Worm (Caenorhabditis elegans) whole organism, L1 larva: ENCODE results near the gene C45B11.2.

ENCODE experiments used
- C04F5.9 ChIP-seq: sonication (generic microtip); optimal IDR thresholded peaks from 2 replicates; lab custom pipeline; 2016; ENCODE audit warnings: missing genetic modification characterization, missing compliant biosample characterization
- C16A3.4 ChIP-seq: fragments of 150-350 bp; optimal IDR thresholded peaks from 2 replicates; lab custom pipeline; 2014; ENCODE audit warnings: missing biosample characterization, missing genetic modification characterization
- F16B12.6 ChIP-seq: fragments of 150-350 bp; optimal IDR thresholded peaks from 2 replicates; lab custom pipeline; 2014; ENCODE audit warnings: missing biosample characterization, missing genetic modification characterization
- Y116A8C.19 ChIP-seq: sonication (generic microtip); optimal IDR thresholded peaks from 2 replicates; lab custom pipeline; 2016; ENCODE audit warnings: missing compliant biosample characterization, missing genetic modification characterization, borderline replicate concordance
- aha-1 ChIP-seq: fragments of 150-350 bp; optimal IDR thresholded peaks from 2 replicates; lab custom pipeline; 2014; ENCODE audit warnings: missing biosample characterization, missing genetic modification characterization
- blmp-1 ChIP-seq: fragments of 150-350 bp; optimal IDR thresholded peaks from 2 replicates; lab custom pipeline; 2014; ENCODE audit warnings: missing biosample characterization, missing genetic modification characterization
- ceh-8 ChIP-seq: fragments of 200-800 bp; sonication (Bioruptor generic); optimal IDR thresholded peaks from 2 replicates; lab custom pipeline; 2018; ENCODE audit warnings: mild to moderate bottlenecking, missing genetic modification characterization, moderate library complexity, missing compliant biosample characterization
- ceh-82 ChIP-seq, 3 experiments: fragments of 150-350 bp in 1 of 3; sonication (generic microtip) in 2 of 3; optimal IDR thresholded peaks; 2 replicates each; lab custom pipeline; 2014 to 2017; ENCODE audit warnings: missing biosample characterization in 3 of 3, missing genetic modification characterization in 3 of 3
- egl-13 ChIP-seq: sonication (generic microtip); optimal IDR thresholded peaks from 2 replicates; lab custom pipeline; 2016; ENCODE audit warnings: missing genotype, missing genetic modification reagents, missing genetic modification characterization, missing compliant biosample characterization
- egl-27 ChIP-seq, 2 experiments: fragments of 150-350 bp in 1 of 2; sonication (generic microtip); optimal IDR thresholded peaks; 3 replicates each; lab custom pipeline; 2017 to 2018; ENCODE audit warnings: missing biosample characterization in 2 of 2, missing genetic modification characterization in 2 of 2, missing genetic modification reagents in 2 of 2
- elt-2 ChIP-seq: sonication (generic microtip); optimal IDR thresholded peaks from 2 replicates; lab custom pipeline; 2016; ENCODE audit warnings: missing genetic modification characterization, mild to moderate bottlenecking, inconsistent platforms, missing compliant biosample characterization, missing genetic modification reagents
- fkh-10 ChIP-seq: sonication (generic microtip); optimal IDR thresholded peaks from 2 replicates; lab custom pipeline; 2017; ENCODE audit warnings: missing biosample characterization, missing genetic modification reagents, missing genetic modification characterization
- fkh-8 ChIP-seq: sonication (generic microtip); optimal IDR thresholded peaks from 2 replicates; lab custom pipeline; 2016; ENCODE audit warnings: mild to moderate bottlenecking, missing genetic modification characterization, missing compliant biosample characterization
- hlh-17 ChIP-seq: fragments of 200-800 bp; sonication (Bioruptor generic); optimal IDR thresholded peaks from 2 replicates; lab custom pipeline; 2018; ENCODE audit warnings: missing genetic modification characterization, mild to moderate bottlenecking, missing compliant biosample characterization, moderate library complexity, borderline replicate concordance
- irx-1 ChIP-seq: sonication (generic microtip); optimal IDR thresholded peaks from 2 replicates; lab custom pipeline; 2016; ENCODE audit warnings: missing genetic modification characterization, missing compliant biosample characterization
- isw-1 ChIP-seq: fragments of 200-800 bp; sonication (Bioruptor generic); IDR thresholded peaks from 2 replicates; pipeline ENCODE4 v1.3.6; 2022; ENCODE audit warnings: missing genetic modification characterization, missing compliant biosample characterization
- lin-13 ChIP-seq: fragments of 150-350 bp; optimal IDR thresholded peaks from 2 replicates; lab custom pipeline; 2014; ENCODE audit warnings: missing biosample characterization, missing genetic modification reagents, missing genetic modification characterization
- lin-14 ChIP-seq: fragments of 200-800 bp; sonication (Bioruptor generic); optimal IDR thresholded peaks from 2 replicates; lab custom pipeline; 2018; ENCODE audit warnings: mild to moderate bottlenecking, missing genetic modification characterization, moderate library complexity, missing compliant biosample characterization
- lin-15B ChIP-seq: fragments of 150-350 bp; sonication (generic microtip); optimal IDR thresholded peaks from 3 replicates; lab custom pipeline; 2014; ENCODE audit warnings: missing biosample characterization, missing genetic modification characterization
- lin-35 ChIP-seq, 2 experiments: fragments of 150-350 bp; optimal IDR thresholded peaks; 2 replicates each; lab custom pipeline; 2014; ENCODE audit warnings: missing biosample characterization in 2 of 2, missing genetic modification characterization in 2 of 2, missing genetic modification reagents in 2 of 2
- lin-39 ChIP-seq: fragments of 150-350 bp; optimal IDR thresholded peaks from 2 replicates; lab custom pipeline; 2014; ENCODE audit warnings: missing biosample characterization, missing genetic modification reagents, missing genetic modification characterization
- lir-3 ChIP-seq: sonication (generic microtip); optimal IDR thresholded peaks from 2 replicates; lab custom pipeline; 2016; ENCODE audit warnings: mild to moderate bottlenecking, missing genetic modification characterization, moderate library complexity, missing compliant biosample characterization; ENCODE audit not compliant: poor library complexity
- lsy-2 ChIP-seq, 2 experiments: fragments of 150-350 bp; optimal IDR thresholded peaks; 2 replicates each; lab custom pipeline; 2014; ENCODE audit warnings: missing biosample characterization in 2 of 2, missing genetic modification characterization in 2 of 2
- mab-9 ChIP-seq: fragments of 200-800 bp; sonication (Bioruptor generic); IDR thresholded peaks from 2 replicates; pipeline ENCODE4 v1.3.6; 2022; ENCODE audit warnings: missing genetic modification reagents, missing genetic modification characterization, missing compliant biosample characterization
- mdl-1 ChIP-seq, 2 experiments: fragments of 150-350 bp; optimal IDR thresholded peaks; 2 replicates each; lab custom pipeline; 2014 to 2017; ENCODE audit warnings: missing biosample characterization in 2 of 2, missing genetic modification characterization in 2 of 2, inconsistent platforms in 1 of 2
- mep-1 ChIP-seq: fragments of 150-350 bp; optimal IDR thresholded peaks from 2 replicates; lab custom pipeline; 2014; ENCODE audit warnings: missing biosample characterization, missing genetic modification characterization
- nhr-11 ChIP-seq: fragments of 150-350 bp; optimal IDR thresholded peaks from 2 replicates; lab custom pipeline; 2014; ENCODE audit warnings: missing biosample characterization, missing genetic modification characterization
- nhr-12 ChIP-seq: sonication (generic microtip); optimal IDR thresholded peaks from 2 replicates; lab custom pipeline; 2017; ENCODE audit warnings: missing biosample characterization, missing genetic modification characterization
- nhr-28 ChIP-seq: fragments of 150-350 bp; optimal IDR thresholded peaks from 2 replicates; lab custom pipeline; 2014; ENCODE audit warnings: missing biosample characterization, missing genetic modification characterization
- nhr-47 ChIP-seq: sonication (generic microtip); optimal IDR thresholded peaks from 2 replicates; lab custom pipeline; 2016; ENCODE audit warnings: mild to moderate bottlenecking, missing genetic modification characterization, moderate library complexity, missing compliant biosample characterization
- nhr-71 ChIP-seq: sonication (generic microtip); optimal IDR thresholded peaks from 2 replicates; lab custom pipeline; 2016; ENCODE audit warnings: mild to moderate bottlenecking, missing genetic modification characterization, moderate library complexity, missing compliant biosample characterization
- nhr-84 ChIP-seq: sonication (generic microtip); optimal IDR thresholded peaks from 2 replicates; lab custom pipeline; 2017; ENCODE audit warnings: missing biosample characterization, missing genetic modification characterization
- nhr-85 ChIP-seq: sonication (generic microtip); peaks from one replicate; lab custom pipeline; 2016; ENCODE audit warnings: missing genetic modification characterization, inconsistent platforms, missing compliant biosample characterization
- nhr-90 ChIP-seq: sonication (generic microtip); optimal IDR thresholded peaks from 2 replicates; lab custom pipeline; 2016; ENCODE audit warnings: mild to moderate bottlenecking, missing genetic modification characterization, missing compliant biosample characterization; ENCODE audit not compliant: poor library complexity
- pag-3 ChIP-seq: sonication (generic microtip); optimal IDR thresholded peaks from 2 replicates; lab custom pipeline; 2017; ENCODE audit warnings: missing genetic modification characterization, mild to moderate bottlenecking, missing compliant biosample characterization, antibody characterized with exemption, borderline replicate concordance; ENCODE audit not compliant: insufficient read depth
- pax-3 ChIP-seq: fragments of 200-800 bp; sonication (Bioruptor generic); optimal IDR thresholded peaks from 2 replicates; lab custom pipeline; 2018; ENCODE audit warnings: mild to moderate bottlenecking, missing genetic modification characterization, moderate library complexity, missing compliant biosample characterization
- rnt-1 ChIP-seq: sonication (generic microtip); optimal IDR thresholded peaks from 2 replicates; lab custom pipeline; 2016; ENCODE audit warnings: mild to moderate bottlenecking, missing genetic modification characterization, moderate library complexity, missing compliant biosample characterization
- snpc-4 ChIP-seq: fragments of 150-350 bp; optimal IDR thresholded peaks from 2 replicates; lab custom pipeline; 2014; ENCODE audit warnings: missing biosample characterization, missing genetic modification characterization
- snu-23 ChIP-seq: sonication (generic microtip); optimal IDR thresholded peaks from 2 replicates; lab custom pipeline; 2016; ENCODE audit warnings: missing genetic modification characterization, missing compliant biosample characterization
- sox-4 ChIP-seq: sonication (generic microtip); optimal IDR thresholded peaks from 2 replicates; lab custom pipeline; 2016; ENCODE audit warnings: missing genetic modification characterization, missing compliant biosample characterization
- swsn-7 ChIP-seq: sonication (generic microtip); optimal IDR thresholded peaks from 2 replicates; lab custom pipeline; 2016; ENCODE audit warnings: missing genetic modification characterization, missing compliant biosample characterization
- tbx-2 ChIP-seq: sonication (generic microtip); optimal IDR thresholded peaks from 2 replicates; lab custom pipeline; 2016; ENCODE audit warnings: missing genetic modification characterization, missing compliant biosample characterization
- unc-130 ChIP-seq: fragments of 150-350 bp; optimal IDR thresholded peaks from 2 replicates; lab custom pipeline; 2017; ENCODE audit warnings: missing biosample characterization, missing genetic modification characterization, inconsistent platforms
- unc-30 ChIP-seq: sonication (generic microtip); optimal IDR thresholded peaks from 2 replicates; lab custom pipeline; 2017; ENCODE audit warnings: missing biosample characterization, missing genetic modification characterization
- unc-86 ChIP-seq: sonication (generic microtip); optimal IDR thresholded peaks from 2 replicates; lab custom pipeline; 2016; ENCODE audit warnings: missing genetic modification characterization, missing compliant biosample characterization
- xbp-1 ChIP-seq: sonication (generic microtip); optimal IDR thresholded peaks from 2 replicates; lab custom pipeline; 2016; ENCODE audit warnings: missing genetic modification characterization, missing compliant biosample characterization
- zip-4 ChIP-seq: fragments of 200-800 bp; sonication (Bioruptor generic); optimal IDR thresholded peaks from 2 replicates; lab custom pipeline; 2018; ENCODE audit warnings: mild to moderate bottlenecking, missing genetic modification characterization, moderate library complexity, missing compliant biosample characterization
- ztf-11 ChIP-seq, 2 experiments: sonication (generic microtip); optimal IDR thresholded peaks; 2 replicates each; lab custom pipeline; 2016 to 2017; ENCODE audit warnings: missing genetic modification characterization in 2 of 2, missing biosample characterization in 1 of 2, missing compliant biosample characterization in 1 of 2
- ztf-4 ChIP-seq: fragments of 150-350 bp; optimal IDR thresholded peaks from 2 replicates; lab custom pipeline; 2014; ENCODE audit warnings: missing biosample characterization, missing genetic modification characterization

C45B11.2 gene

DNA sequence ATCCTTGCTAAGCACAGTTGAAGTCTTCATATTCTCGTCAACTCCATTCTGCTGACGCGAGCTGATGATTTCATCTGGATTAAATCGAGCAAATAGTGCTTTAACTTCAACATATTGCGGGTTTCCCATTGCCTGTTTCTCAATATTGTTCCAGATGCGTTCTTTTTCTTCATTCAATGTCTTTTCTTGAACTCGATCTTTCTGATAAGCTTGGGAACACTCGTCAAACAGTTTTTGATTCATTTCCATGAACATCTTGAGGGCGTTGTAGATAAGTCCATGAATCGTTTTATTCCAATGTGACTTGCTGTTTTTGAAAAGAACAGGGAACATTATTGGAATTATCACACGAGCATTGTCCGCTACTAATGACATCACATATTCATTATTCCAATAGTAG lies 14.8 kb upstream of the C45B11.2 start:
- TF ChIP-seq egl-27 (tag; optimal IDR thresholded peaks at IDR 0.05; lab: Kevin White, UChicago) (no peak), ztf-4 (tag; lab: Kevin White, UChicago) (no peak), blmp-1 (tag; lab: Kevin White, UChicago) (no peak), nhr-47 (tag; lab: Kevin White, UChicago) (no peak), elt-2 (tag; lab: Kevin White, UChicago) (no peak), nhr-12 (tag; lab: Kevin White, UChicago) (no peak), irx-1 (no peak), nhr-85 (tag; lab: Kevin White, UChicago) (no peak), xbp-1 (tag; lab: Kevin White, UChicago) (no peak), ceh-8 (GFP tag; lab: Kevin White, UChicago) (no peak)

ce11 chrV:11029309-11029708 lies 13.2 kb upstream of the C45B11.2 start:
- TF ChIP-seq lir-3 (tag; lab: Kevin White, UChicago) (peak; percentile 93), pax-3 (peak; percentile 80), nhr-90 (peak; percentile 88), lin-13 (GFP tag; lab: Kevin White, UChicago) (peak; percentile 56), mdl-1 (tag; optimal IDR thresholded peaks at IDR 0.05; lab: Kevin White, UChicago) (peak in 1 of 2 experiments; percentile 28), lin-14 (GFP tag; lab: Kevin White, UChicago) (peak; percentile 38), rnt-1 (tag; lab: Kevin White, UChicago) (peak; percentile 96), C04F5.9 (tag; lab: Kevin White, UChicago) (peak; percentile 72), lsy-2 (tag; optimal IDR thresholded peaks at IDR 0.05; lab: Kevin White, UChicago) (peak; percentile 32 to 72), snpc-4 (peak; percentile 22), nhr-47 (tag; lab: Kevin White, UChicago) (peak; percentile 86), hlh-17 (GFP tag; lab: Kevin White, UChicago) (no peak), ztf-4 (tag; lab: Kevin White, UChicago) (no peak), fkh-10 (GFP tag; lab: Kevin White, UChicago) (no peak), fkh-8 (tag; lab: Kevin White, UChicago) (peak; percentile 42), nhr-71 (tag; lab: Kevin White, UChicago) (peak; percentile 83), snu-23 (peak; percentile 73), pag-3 (tag; lab: Kevin White, UChicago) (no peak), tbx-2 (tag; lab: Kevin White, UChicago) (peak; percentile 80), C16A3.4 (peak; percentile 52), ceh-82 (tag; optimal IDR thresholded peaks at IDR 0.05; lab: Kevin White, UChicago) (peak; percentile 14 to 53 (median 18)), mep-1 (tag; lab: Kevin White, UChicago) (peak; percentile 59), sox-4 (tag; lab: Kevin White, UChicago) (peak; percentile 74), egl-27 (tag; optimal IDR thresholded peaks at IDR 0.05; lab: Kevin White, UChicago) (no peak), unc-130 (tag; lab: Kevin White, UChicago) (peak; percentile 30), egl-13 (tag; lab: Kevin White, UChicago) (peak; percentile 66), swsn-7 (tag; lab: Kevin White, UChicago) (peak; percentile 59), lin-15B (tag; lab: Kevin White, UChicago) (peak; percentile 60), aha-1 (tag; lab: Kevin White, UChicago) (no peak), isw-1 (peak; percentile 53), blmp-1 (tag; lab: Kevin White, UChicago) (peak; percentile 67), ztf-11 (tag; optimal IDR thresholded peaks at IDR 0.05; lab: Kevin White, UChicago) (peak in 1 of 2 experiments; percentile 90), irx-1 (peak; percentile 86), zip-4 (peak; percentile 11), unc-30 (no peak), mab-9 (GFP tag; lab: Robert Waterston, UW) (0 out of 2 replicates have a peak, but pooled peaks have one; percentile 48), F16B12.6 (tag; lab: Kevin White, UChicago) (peak; percentile 12), nhr-28 (tag; lab: Kevin White, UChicago) (no peak), ceh-8 (GFP tag; lab: Kevin White, UChicago) (peak; percentile 55), nhr-84 (tag; lab: Kevin White, UChicago) (no peak), unc-86 (tag; lab: Kevin White, UChicago) (peak; percentile 66), Y116A8C.19 (tag; lab: Kevin White, UChicago) (peak; percentile 56), lin-35 (GFP tag; optimal IDR thresholded peaks at IDR 0.05; lab: Kevin White, UChicago) (peak; percentile 93 to 97), nhr-11 (no peak), lin-39 (tag; lab: Kevin White, UChicago) (peak; percentile 0)
